Worm (Caenorhabditis elegans) whole organism, late embryonic: Measurements from ENCODE around the gene ptrg-1.

ENCODE experiments used
- ceh-18 ChIP-seq: sonication (generic microtip); optimal IDR thresholded peaks from 2 replicates; lab custom pipeline; 2016; ENCODE audit warnings: missing genetic modification characterization, missing compliant biosample characterization
- ceh-9 ChIP-seq: sonication (generic microtip); optimal IDR thresholded peaks from 2 replicates; lab custom pipeline; 2016; ENCODE audit warnings: mild to moderate bottlenecking, missing genetic modification characterization, inconsistent platforms, missing compliant biosample characterization
- dve-1 ChIP-seq: sonication (generic microtip); optimal IDR thresholded peaks from 2 replicates; lab custom pipeline; 2017; ENCODE audit warnings: antibody characterized with exemption, mild to moderate bottlenecking, missing genetic modification characterization, missing compliant biosample characterization
- ets-4 ChIP-seq: sonication (generic microtip); optimal IDR thresholded peaks from 2 replicates; lab custom pipeline; 2016; ENCODE audit warnings: missing genetic modification characterization, missing compliant biosample characterization
- hlh-6 ChIP-seq: sonication (generic microtip); optimal IDR thresholded peaks from 2 replicates; lab custom pipeline; 2016; ENCODE audit warnings: missing genotype, missing genetic modification characterization, missing compliant biosample characterization
- rnt-1 ChIP-seq: sonication (generic microtip); optimal IDR thresholded peaks from 2 replicates; lab custom pipeline; 2016; ENCODE audit warnings: missing genetic modification characterization, missing compliant biosample characterization
- tbx-2 ChIP-seq: sonication (generic microtip); optimal IDR thresholded peaks from 2 replicates; lab custom pipeline; 2016; ENCODE audit warnings: missing genetic modification characterization, missing compliant biosample characterization

- TF ChIP-seq ceh-18 (tag; lab: Kevin White, UChicago) (no peak), rnt-1 (tag; lab: Kevin White, UChicago) (no peak), dve-1 (tag; lab: Kevin White, UChicago) (no peak), tbx-2 (tag; lab: Kevin White, UChicago) (no peak), hlh-6 (tag; lab: Kevin White, UChicago) (no peak), ceh-9 (no peak), ets-4 (no peak)
These were observed 50.6 kb downstream of the ptrg-1 start, which contains the start of gene msp-38 for ce11 chrIV:10143640-10144039.
